Worm (Caenorhabditis elegans) whole organism, L4/young adult: ENCODE measurements around the gene pqn-18.

Experiments
- W03F9.2 ChIP-seq: fragments of 150-350 bp; optimal IDR thresholded peaks from 2 replicates; lab custom pipeline; 2014; ENCODE audit warnings: missing biosample characterization, missing genetic modification characterization
- dao-5 ChIP-seq: sonication (generic microtip); optimal IDR thresholded peaks from 2 replicates; lab custom pipeline; 2016; ENCODE audit warnings: missing genotype, missing genetic modification characterization, moderate library complexity, missing compliant biosample characterization
- him-1 ChIP-seq: sonication (generic microtip); optimal IDR thresholded peaks from 2 replicates; lab custom pipeline; 2016; ENCODE audit warnings: missing genotype, missing genetic modification reagents, missing genetic modification characterization, missing compliant biosample characterization

ce11 chrX:12951175-12951574 lies 43.5 kb downstream of the pqn-18 start:
- TF ChIP-seq him-1 (tag; lab: Kevin White, UChicago) (no peak), W03F9.2 (tag; lab: Kevin White, UChicago) (no peak), dao-5 (tag; lab: Kevin White, UChicago) (no peak)
